Worm (Caenorhabditis elegans) whole organism, young adult: ENCODE measurements around the gene ZK813.2.

Source experiments
- F22D6.2 ChIP-seq: sonication (generic microtip); optimal IDR thresholded peaks from 2 replicates; lab custom pipeline; 2016; ENCODE audit warnings: mild to moderate bottlenecking, missing genetic modification characterization, missing compliant biosample characterization
- Y53G8AR.9 ChIP-seq: fragments of 200-800 bp; sonication (Bioruptor generic); conservative IDR thresholded peaks from 2 replicates; pipeline ENCODE4 v1.3.6; 2022; ENCODE audit warnings: missing genetic modification reagents, missing genetic modification characterization, missing compliant biosample characterization
- Y56A3A.18 ChIP-seq: fragments of 200-800 bp; sonication (Bioruptor generic); IDR thresholded peaks from 2 replicates; pipeline ENCODE4 v1.3.6; 2022; ENCODE audit warnings: missing genetic modification reagents, missing genetic modification characterization, missing compliant biosample characterization
- Y67H2A.10 ChIP-seq: fragments of 200-800 bp; sonication (Bioruptor generic); conservative IDR thresholded peaks from 2 replicates; pipeline ENCODE4 v1.3.6; 2022; ENCODE audit warnings: missing genetic modification reagents, missing genetic modification characterization, missing compliant biosample characterization
- athp-1 ChIP-seq: sonication (generic microtip); optimal IDR thresholded peaks from 2 replicates; lab custom pipeline; 2017; ENCODE audit warnings: mild to moderate bottlenecking, missing genetic modification characterization, missing compliant biosample characterization
- attf-3 ChIP-seq: fragments of 200-800 bp; sonication (Bioruptor generic); conservative IDR thresholded peaks from 2 replicates; pipeline ENCODE4 v1.3.6; 2022; ENCODE audit warnings: missing genetic modification reagents, missing genetic modification characterization, missing compliant biosample characterization
- dpff-1 ChIP-seq: sonication (generic microtip); optimal IDR thresholded peaks from 2 replicates; lab custom pipeline; 2017; ENCODE audit warnings: mild to moderate bottlenecking, missing genetic modification characterization, missing compliant biosample characterization
- him-1 ChIP-seq: sonication (generic microtip); optimal IDR thresholded peaks from 2 replicates; lab custom pipeline; 2016; ENCODE audit warnings: missing genotype, missing genetic modification reagents, missing genetic modification characterization, missing compliant biosample characterization
- let-607 ChIP-seq, 2 experiments: fragments of 200-800 bp in 1 of 2; sonication (Bioruptor generic) in 1 of 2; sonication (generic microtip) in 1 of 2; optimal IDR thresholded peaks; 2 replicates each; lab custom pipeline; 2016 to 2018; ENCODE audit warnings: mild to moderate bottlenecking in 2 of 2, missing compliant biosample characterization in 2 of 2, missing genetic modification characterization in 2 of 2, moderate library complexity in 2 of 2, missing genotype in 1 of 2
- madf-8 ChIP-seq: fragments of 200-800 bp; sonication (Bioruptor generic); conservative IDR thresholded peaks from 2 replicates; pipeline ENCODE4 v1.3.6; 2022; ENCODE audit warnings: missing genetic modification reagents, missing genetic modification characterization, missing compliant biosample characterization
- nfya-2 ChIP-seq: fragments of 200-800 bp; sonication (Bioruptor generic); IDR thresholded peaks from 2 replicates; pipeline ENCODE4 v1.3.6; 2022; ENCODE audit warnings: missing genetic modification reagents, missing genetic modification characterization, missing compliant biosample characterization
- pha-4 ChIP-seq: fragments of 150-350 bp; sonication (generic microtip); optimal IDR thresholded peaks from 2 replicates; lab custom pipeline; 2014; ENCODE audit warnings: missing biosample characterization, missing genetic modification reagents, missing genetic modification characterization

ce11 chrX:3470307-3470706 lies 26.7 kb downstream of the ZK813.2 start:
- TF ChIP-seq attf-3 (GFP tag; lab: Robert Waterston, UW) (no peak), him-1 (tag; lab: Kevin White, UChicago) (no peak), dpff-1 (no peak), Y67H2A.10 (GFP tag; lab: Robert Waterston, UW) (no peak), madf-8 (GFP tag; lab: Robert Waterston, UW) (no peak), pha-4 (no peak), nfya-2 (no peak), Y56A3A.18 (GFP tag; lab: Robert Waterston, UW) (no peak), let-607 (tag; optimal IDR thresholded peaks at IDR 0.05; lab: Kevin White, UChicago) (no peak), Y53G8AR.9 (GFP tag; lab: Robert Waterston, UW) (no peak), athp-1 (no peak), F22D6.2 (tag; lab: Kevin White, UChicago) (no peak)
